Worm (Caenorhabditis elegans) whole organism, L3 larva: ENCODE measurements around the gene F45E4.6.
A peak's percentile ranks its signal among the peaks of the same experiment; 100 is the strongest.

ENCODE experiments used
- R02D3.7 ChIP-seq: fragments of 150-350 bp; optimal IDR thresholded peaks from 2 replicates; lab custom pipeline; 2014; ENCODE audit warnings: missing biosample characterization, missing genetic modification characterization
- ama-1 ChIP-seq: fragments of 150-350 bp; optimal IDR thresholded peaks from 2 replicates; lab custom pipeline; 2018
- egl-27 ChIP-seq: sonication (generic microtip); optimal IDR thresholded peaks from 4 replicates; lab custom pipeline; 2017; ENCODE audit warnings: missing biosample characterization, missing genetic modification reagents, missing genetic modification characterization
- egl-5 ChIP-seq: fragments of 150-350 bp; optimal IDR thresholded peaks from 2 replicates; lab custom pipeline; 2017; ENCODE audit warnings: missing biosample characterization, missing genetic modification reagents, missing genetic modification characterization, inconsistent platforms
- elt-1 ChIP-seq: fragments of 150-350 bp; optimal IDR thresholded peaks from 2 replicates; lab custom pipeline; 2014; ENCODE audit warnings: missing biosample characterization, missing genetic modification characterization
- elt-2 ChIP-seq: sonication (generic microtip); optimal IDR thresholded peaks from 2 replicates; lab custom pipeline; 2016; ENCODE audit warnings: missing genetic modification reagents, mild to moderate bottlenecking, missing genetic modification characterization, missing compliant biosample characterization
- elt-3 ChIP-seq, 3 experiments: fragments of 150-350 bp in 1 of 3; sonication (generic microtip) in 2 of 3; optimal IDR thresholded peaks; 2 replicates in 2 of 3; 4 replicates in 1 of 3; lab custom pipeline; 2014 to 2017; ENCODE audit warnings: missing biosample characterization in 3 of 3, missing genetic modification characterization in 3 of 3
- eor-1 ChIP-seq, 2 experiments: fragments of 150-350 bp; optimal IDR thresholded peaks; 2 replicates each; lab custom pipeline; 2014 to 2018; ENCODE audit warnings: missing biosample characterization in 2 of 2, missing genetic modification characterization in 2 of 2
- fkh-10 ChIP-seq: sonication (generic microtip); optimal IDR thresholded peaks from 2 replicates; lab custom pipeline; 2017; ENCODE audit warnings: missing biosample characterization, missing genetic modification reagents, missing genetic modification characterization
- fkh-2 ChIP-seq: fragments of 150-350 bp; optimal IDR thresholded peaks from 2 replicates; lab custom pipeline; 2014; ENCODE audit warnings: missing biosample characterization, missing genetic modification reagents, missing genetic modification characterization
- fos-1 ChIP-seq: fragments of 150-350 bp; optimal IDR thresholded peaks from 2 replicates; lab custom pipeline; 2014; ENCODE audit warnings: missing biosample characterization, missing genetic modification characterization
- hmg-11 ChIP-seq: sonication (generic microtip); optimal IDR thresholded peaks from 2 replicates; lab custom pipeline; 2016; ENCODE audit warnings: missing genetic modification characterization, missing compliant biosample characterization
- jun-1 ChIP-seq: fragments of 150-350 bp; optimal IDR thresholded peaks from 2 replicates; lab custom pipeline; 2014; ENCODE audit warnings: missing biosample characterization, missing genetic modification reagents, missing genetic modification characterization
- lin-15B ChIP-seq: fragments of 150-350 bp; optimal IDR thresholded peaks from 2 replicates; lab custom pipeline; 2014; ENCODE audit warnings: missing biosample characterization, missing genetic modification characterization
- lin-39 ChIP-seq: fragments of 150-350 bp; optimal IDR thresholded peaks from 2 replicates; lab custom pipeline; 2018; ENCODE audit warnings: missing biosample characterization, missing genetic modification reagents, missing genetic modification characterization
- mdl-1 ChIP-seq: fragments of 150-350 bp; optimal IDR thresholded peaks from 2 replicates; lab custom pipeline; 2014; ENCODE audit warnings: missing biosample characterization, missing genetic modification characterization
- mml-1 ChIP-seq: fragments of 150-350 bp; sonication (generic microtip); optimal IDR thresholded peaks from 3 replicates; lab custom pipeline; 2014; ENCODE audit warnings: missing biosample characterization, missing genetic modification characterization
- nfya-1 ChIP-seq: sonication (generic microtip); optimal IDR thresholded peaks from 2 replicates; lab custom pipeline; 2017; ENCODE audit warnings: missing genetic modification characterization, mild to moderate bottlenecking, missing compliant biosample characterization, antibody characterized with exemption, moderate library complexity; ENCODE audit not compliant: insufficient read depth
- nhr-11 ChIP-seq: fragments of 150-350 bp; optimal IDR thresholded peaks from 2 replicates; lab custom pipeline; 2014; ENCODE audit warnings: missing biosample characterization, missing genetic modification characterization
- nhr-12 ChIP-seq: fragments of 150-350 bp; optimal IDR thresholded peaks from 2 replicates; lab custom pipeline; 2014; ENCODE audit warnings: missing biosample characterization, missing genetic modification characterization
- nhr-23 ChIP-seq: fragments of 150-350 bp; optimal IDR thresholded peaks from 2 replicates; lab custom pipeline; 2014; ENCODE audit warnings: missing biosample characterization, missing genetic modification reagents, missing genetic modification characterization
- nhr-25 ChIP-seq: sonication (generic microtip); optimal IDR thresholded peaks from 2 replicates; lab custom pipeline; 2017; ENCODE audit warnings: missing biosample characterization, missing genetic modification characterization
- nhr-28 ChIP-seq: fragments of 150-350 bp; optimal IDR thresholded peaks from 2 replicates; lab custom pipeline; 2014; ENCODE audit warnings: missing biosample characterization, missing genetic modification characterization
- nhr-43 ChIP-seq: sonication (generic microtip); optimal IDR thresholded peaks from 2 replicates; lab custom pipeline; 2016; ENCODE audit warnings: mild to moderate bottlenecking, missing genetic modification characterization, missing compliant biosample characterization; ENCODE audit not compliant: poor library complexity, severe bottlenecking
- nhr-76 ChIP-seq: fragments of 150-350 bp; sonication (generic microtip); optimal IDR thresholded peaks from 5 replicates; lab custom pipeline; 2014; ENCODE audit warnings: missing biosample characterization, missing genetic modification characterization
- nhr-77 ChIP-seq: fragments of 150-350 bp; optimal IDR thresholded peaks from 2 replicates; lab custom pipeline; 2014; ENCODE audit warnings: missing biosample characterization, missing genetic modification characterization
- pha-4 ChIP-seq: fragments of 150-350 bp; optimal IDR thresholded peaks from 2 replicates; lab custom pipeline; 2014; ENCODE audit warnings: missing biosample characterization, missing genetic modification reagents, missing genetic modification characterization
- sea-2 ChIP-seq: fragments of 150-350 bp; sonication (generic microtip); optimal IDR thresholded peaks from 4 replicates; lab custom pipeline; 2014; ENCODE audit warnings: missing biosample characterization, missing genetic modification reagents, missing genetic modification characterization
- snpc-4 ChIP-seq: fragments of 150-350 bp; optimal IDR thresholded peaks from 2 replicates; lab custom pipeline; 2014; ENCODE audit warnings: missing biosample characterization, missing genetic modification characterization
- tbx-2 ChIP-seq: sonication (generic microtip); optimal IDR thresholded peaks from 2 replicates; lab custom pipeline; 2016; ENCODE audit warnings: mild to moderate bottlenecking, missing genetic modification characterization, missing compliant biosample characterization
- unc-39 ChIP-seq: sonication (generic microtip); optimal IDR thresholded peaks from 4 replicates; lab custom pipeline; 2017; ENCODE audit warnings: missing biosample characterization, missing genetic modification characterization
- unc-62 ChIP-seq: fragments of 150-350 bp; sonication (generic microtip); optimal IDR thresholded peaks from 4 replicates; lab custom pipeline; 2014; ENCODE audit warnings: missing biosample characterization, missing genetic modification reagents, missing genetic modification characterization
- zag-1 ChIP-seq: fragments of 150-350 bp; optimal IDR thresholded peaks from 2 replicates; lab custom pipeline; 2014; ENCODE audit warnings: missing biosample characterization, missing genetic modification characterization
- ztf-11 ChIP-seq: fragments of 150-350 bp; optimal IDR thresholded peaks from 2 replicates; lab custom pipeline; 2014; ENCODE audit warnings: missing biosample characterization, missing genetic modification characterization
- ztf-4 ChIP-seq: fragments of 150-350 bp; optimal IDR thresholded peaks from 2 replicates; lab custom pipeline; 2014; ENCODE audit warnings: missing biosample characterization, missing genetic modification characterization

F45E4.6 gene

ce11 chrIV:7620450-7620849, 11.9 kb downstream of the F45E4.6 start:
- TF ChIP-seq lin-39 (no peak), nfya-1 (tag; lab: Kevin White, UChicago) (peak; percentile 40)

DNA sequence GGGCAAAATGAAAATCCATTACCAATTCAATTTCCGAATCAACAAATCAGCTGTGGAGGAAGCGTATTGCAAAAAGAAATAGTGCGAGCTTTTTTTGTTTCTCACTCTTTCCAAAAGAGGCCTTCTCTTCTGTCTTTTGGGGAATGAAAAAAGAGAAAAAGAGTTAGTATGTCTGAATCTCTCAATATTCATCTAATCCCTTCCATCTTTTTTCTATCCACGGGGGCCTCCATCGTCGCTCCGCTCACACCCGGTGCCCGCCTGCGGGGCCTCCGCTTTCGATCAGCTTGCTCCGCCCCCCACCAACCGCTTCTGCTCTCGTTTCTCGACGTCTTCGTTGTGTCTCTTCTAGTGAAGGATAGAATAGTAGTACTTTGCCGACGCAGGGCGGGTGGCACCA, 13.1 kb downstream of the F45E4.6 start:
- TF ChIP-seq snpc-4 = peak; percentile 21
- TF ChIP-seq nhr-25 = no peak
- TF ChIP-seq fkh-10 (GFP tag; lab: Kevin White, UChicago) = peak; percentile 52
- peak; percentile 51 for TF ChIP-seq nfya-1 (tag; lab: Kevin White, UChicago)
- no peak for TF ChIP-seq elt-2
- TF ChIP-seq hmg-11 = peak; percentile 14
- no peak for TF ChIP-seq ztf-4 (tag; lab: Kevin White, UChicago)
- TF ChIP-seq lin-39 = peak; percentile 69
- TF ChIP-seq zag-1 (tag; lab: Kevin White, UChicago) = no peak
- TF ChIP-seq mml-1 (tag; lab: Kevin White, UChicago) = no peak

DNA sequence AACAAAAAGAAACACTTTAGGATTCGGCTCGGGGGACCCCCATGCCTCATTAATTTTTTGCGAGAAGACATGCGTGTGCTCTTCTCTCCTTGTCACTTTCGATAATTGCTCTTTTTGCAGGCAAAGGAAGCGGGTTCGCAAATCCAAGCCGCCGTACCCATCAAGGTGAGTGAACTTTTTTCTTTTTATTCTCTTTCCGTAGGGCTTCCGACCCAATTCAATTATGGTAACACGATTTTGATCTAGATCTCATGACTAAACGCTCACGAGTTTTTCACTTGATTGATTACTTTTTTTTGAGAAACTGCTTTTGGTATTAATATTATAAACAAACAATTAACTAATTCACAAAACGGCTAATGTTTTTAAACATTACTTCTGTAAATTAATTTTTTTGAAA, 19.8 kb downstream of the F45E4.6 start:
- no peak for TF ChIP-seq nhr-28
- no peak for TF ChIP-seq egl-27 (tag; lab: Kevin White, UChicago)
- TF ChIP-seq nhr-25 = no peak
- no peak for TF ChIP-seq nhr-11
- TF ChIP-seq fos-1 (tag; lab: Kevin White, UChicago) = no peak
- TF ChIP-seq, all 47 proteins: peak for 0

DNA sequence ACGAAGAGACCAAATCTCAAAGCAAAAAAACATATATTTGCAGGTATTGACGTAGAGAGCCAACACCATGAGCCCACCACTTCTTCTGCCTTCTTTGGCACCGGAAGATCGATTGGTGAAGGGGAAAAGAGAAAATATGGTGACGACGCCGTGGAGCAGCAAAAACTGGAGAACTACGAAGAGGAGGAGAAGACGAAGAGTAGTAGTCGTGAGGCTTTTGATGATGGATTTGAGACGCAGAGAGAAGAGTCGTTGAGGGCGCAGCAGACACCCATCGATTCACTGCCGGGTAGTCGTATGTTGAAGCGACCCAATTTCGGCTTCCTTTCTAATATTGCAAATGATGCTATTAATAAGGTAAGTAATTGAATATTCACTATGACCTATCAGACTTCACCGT, 21.0 kb downstream of the F45E4.6 start:
- TF ChIP-seq hmg-11 = peak; percentile 12
- peak; percentile 19 for TF ChIP-seq nfya-1 (tag; lab: Kevin White, UChicago)
- TF ChIP-seq sea-2 (GFP tag; lab: Kevin White, UChicago) = no peak
- peak; percentile 5 for TF ChIP-seq fkh-10 (GFP tag; lab: Kevin White, UChicago)
- peak; percentile 74 for TF ChIP-seq lin-39
- no peak for TF ChIP-seq mdl-1

- TF ChIP-seq mdl-1 = no peak
- TF ChIP-seq nhr-43 (tag; lab: Kevin White, UChicago) = no peak
- no peak for TF ChIP-seq nhr-23 (tag; lab: Kevin White, UChicago)
- TF ChIP-seq nhr-76 (tag; lab: Kevin White, UChicago) = no peak
Observed at ce11 chrIV:7608111-7608510, 24.2 kb downstream of the F45E4.6 start.

DNA sequence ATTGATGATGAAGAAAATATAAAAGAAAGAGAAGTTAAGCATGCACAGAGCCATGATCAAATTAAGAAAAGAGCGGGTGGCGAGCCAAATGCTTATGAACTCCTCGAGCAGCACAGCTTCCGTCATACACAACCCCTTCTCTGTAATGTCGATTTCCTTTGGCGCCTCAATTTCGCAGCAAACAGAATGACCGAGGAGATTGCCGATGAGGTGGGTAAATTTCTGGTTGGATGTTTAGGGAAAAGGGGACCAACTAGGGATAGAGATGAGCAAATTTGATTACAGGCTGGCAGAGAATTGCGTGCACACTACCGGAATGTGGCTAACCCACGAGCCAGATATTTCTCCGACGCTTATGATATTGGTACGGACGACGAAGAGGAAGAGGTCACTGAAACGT, 26.9 kb downstream of the F45E4.6 start:
- no peak for TF ChIP-seq fkh-10 (GFP tag; lab: Kevin White, UChicago)
- TF ChIP-seq unc-62 (GFP tag; lab: Kevin White, UChicago) = no peak
- TF ChIP-seq fkh-2 (tag; lab: Kevin White, UChicago) = no peak
- TF ChIP-seq ztf-4 (tag; lab: Kevin White, UChicago) = no peak
- no peak for TF ChIP-seq pha-4 (tag; lab: Kevin White, UChicago)
- no peak for TF ChIP-seq ama-1 (lab: Kevin White, UChicago)
- no peak for TF ChIP-seq nhr-23 (tag; lab: Kevin White, UChicago)
- no peak for TF ChIP-seq nhr-43 (tag; lab: Kevin White, UChicago)
- no peak for TF ChIP-seq jun-1 (tag; lab: Kevin White, UChicago)
- no peak for TF ChIP-seq unc-39 (tag; lab: Kevin White, UChicago)
- no peak for TF ChIP-seq nhr-25
- no peak for TF ChIP-seq elt-3 (tag; optimal IDR thresholded peaks at IDR 0.05; lab: Kevin White, UChicago)
- TF ChIP-seq nhr-12 = no peak
- TF ChIP-seq, all 47 proteins: peak for 0

DNA sequence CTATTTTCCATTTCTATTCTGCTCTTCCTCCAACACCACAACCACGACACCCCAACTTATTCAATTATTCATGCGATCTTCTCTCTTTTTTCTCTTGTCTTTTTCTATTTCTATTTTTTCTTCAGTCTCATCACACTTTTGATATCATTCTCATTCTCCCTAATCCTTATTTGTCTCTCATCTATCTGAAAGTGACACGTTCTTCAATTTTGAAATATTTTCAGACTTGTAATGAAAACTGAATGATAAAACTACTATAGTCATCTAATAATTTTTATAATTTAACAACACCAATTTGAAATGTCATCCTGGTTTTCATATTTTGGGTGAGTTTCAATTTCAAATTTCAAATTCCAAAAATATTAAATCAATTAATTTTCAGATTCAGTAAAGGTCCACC, 43.7 kb downstream of the F45E4.6 start, which contains the start of gene cla-1:
Gene cla-1, plus strand, starts transcription at position 301 of the 400 bp plus-strand sequence.
- TF ChIP-seq snpc-4 (no peak), ztf-11 (tag; lab: Kevin White, UChicago) (no peak), elt-3 (tag; optimal IDR thresholded peaks at IDR 0.05; lab: Kevin White, UChicago) (no peak), ama-1 (lab: Kevin White, UChicago) (no peak), lin-15B (tag; lab: Kevin White, UChicago) (no peak), tbx-2 (tag; lab: Kevin White, UChicago) (no peak), egl-5 (tag; lab: Kevin White, UChicago) (no peak), R02D3.7 (no peak), lin-39 (no peak), mdl-1 (no peak), nhr-77 (tag; lab: Kevin White, UChicago) (no peak), nfya-1 (tag; lab: Kevin White, UChicago) (no peak), elt-1 (tag; lab: Kevin White, UChicago) (no peak), nhr-28 (no peak), eor-1 (tag; optimal IDR thresholded peaks at IDR 0.05; lab: Kevin White, UChicago) (no peak), unc-39 (tag; lab: Kevin White, UChicago) (no peak)
